Worm (Caenorhabditis elegans): ENCODE data around the gene T07F12.4.

T07F12.4 gene

ce11 chrX:4900685-4901084, at the start of gene T07F12.4:
TSS of gene T07F12.4 (minus strand) at chrX:4900814.
- TF ChIP-seq mab-5 (tag; optimal IDR thresholded peaks at IDR 0.05) (no peak), nhr-25 (tag; optimal IDR thresholded peaks at IDR 0.05) (no peak), aly-2 (tag; optimal IDR thresholded peaks at IDR 0.05) (no peak), lin-11 (tag; optimal IDR thresholded peaks at IDR 0.05) (no peak), ztf-11 (tag; optimal IDR thresholded peaks at IDR 0.05) (no peak), nhr-6 (tag; optimal IDR thresholded peaks at IDR 0.05) (no peak), unc-55 (GFP tag; optimal IDR thresholded peaks at IDR 0.05) (no peak), ceh-16 (tag; optimal IDR thresholded peaks at IDR 0.05) (no peak), mdl-1 (tag; optimal IDR thresholded peaks at IDR 0.05) (no peak), F13H6.1 (tag; optimal IDR thresholded peaks at IDR 0.05) (no peak), nhr-21 (tag; optimal IDR thresholded peaks at IDR 0.05) (no peak), nhr-237 (tag; optimal IDR thresholded peaks at IDR 0.05) (no peak), elt-3 (tag; optimal IDR thresholded peaks at IDR 0.05) (no peak), zag-1 (tag; optimal IDR thresholded peaks at IDR 0.05) (no peak), nhr-10 (tag; optimal IDR thresholded peaks at IDR 0.05) (no peak), Y55F3AM.14 (GFP tag; optimal IDR thresholded peaks at IDR 0.05) (no peak), nhr-11 (tag; optimal IDR thresholded peaks at IDR 0.05) (no peak)

- TF ChIP-seq F13H6.1 (tag; optimal IDR thresholded peaks at IDR 0.05): no peak
- no peak for TF ChIP-seq ztf-4 (tag; optimal IDR thresholded peaks at IDR 0.05)
- no peak for TF ChIP-seq ama-1 (optimal IDR thresholded peaks at IDR 0.05)
- TF ChIP-seq ceh-16 (tag; optimal IDR thresholded peaks at IDR 0.05): no peak
These were observed 47.1 kb upstream of the T07F12.4 start, which contains the start of gene tyra-3 for ce11 chrX:4947749-4948148. TSS of gene tyra-3 (plus strand) at chrX:4948049.

ce11 chrX:4938990-4939389, 38.4 kb upstream of the T07F12.4 start:
- TF ChIP-seq elt-1 (tag; optimal IDR thresholded peaks at IDR 0.05) (no peak), blmp-1 (tag; optimal IDR thresholded peaks at IDR 0.05; ENCODE audit: insufficient read depth) (no peak), unc-55 (GFP tag; optimal IDR thresholded peaks at IDR 0.05) (no peak), alr-1 (tag; optimal IDR thresholded peaks at IDR 0.05) (no peak), dmd-4 (tag; optimal IDR thresholded peaks at IDR 0.05) (no peak)

- TF ChIP-seq lin-39 (tag; optimal IDR thresholded peaks at IDR 0.05) (no peak), C34F6.9 (tag; optimal IDR thresholded peaks at IDR 0.05) (peak; percentile 35), unc-55 (GFP tag; optimal IDR thresholded peaks at IDR 0.05) (peak; percentile 25), lin-11 (tag; optimal IDR thresholded peaks at IDR 0.05) (peak; percentile 14), nhr-12 (tag; optimal IDR thresholded peaks at IDR 0.05) (no peak)
These were observed 32.4 kb upstream of the T07F12.4 start for ce11 chrX:4932964-4933363.

ce11 chrX:4932023-4932422, 31.4 kb upstream of the T07F12.4 start:
- TF ChIP-seq skn-1 (tag; optimal IDR thresholded peaks at IDR 0.05): no peak
- TF ChIP-seq ama-1 (optimal IDR thresholded peaks at IDR 0.05): no peak
- no peak for TF ChIP-seq ceh-16 (tag; optimal IDR thresholded peaks at IDR 0.05)
- no peak for TF ChIP-seq R02D3.7 (tag; optimal IDR thresholded peaks at IDR 0.05)
- no peak for TF ChIP-seq unc-55 (GFP tag; optimal IDR thresholded peaks at IDR 0.05)
- no peak for TF ChIP-seq elt-1 (tag; optimal IDR thresholded peaks at IDR 0.05)
- no peak for TF ChIP-seq sma-3 (GFP tag; optimal IDR thresholded peaks at IDR 0.05)
- no peak for TF ChIP-seq blmp-1 (tag; optimal IDR thresholded peaks at IDR 0.05; ENCODE audit: insufficient read depth)
- TF ChIP-seq mdl-1 (tag; optimal IDR thresholded peaks at IDR 0.05): no peak
- TF ChIP-seq lin-13 (GFP tag; optimal IDR thresholded peaks at IDR 0.05): no peak

ce11 chrX:4929657-4930056, 29.0 kb upstream of the T07F12.4 start, which contains the start of gene mct-4:
TSS of gene mct-4 (minus strand) at chrX:4929757.
- no peak for TF ChIP-seq gmeb-1 (tag; optimal IDR thresholded peaks at IDR 0.05)
- TF ChIP-seq lsy-2 (tag; optimal IDR thresholded peaks at IDR 0.05): no peak
- no peak for TF ChIP-seq ztf-4 (tag; optimal IDR thresholded peaks at IDR 0.05)
- no peak for TF ChIP-seq snpc-4 (tag; optimal IDR thresholded peaks at IDR 0.05)
- TF ChIP-seq nhr-77 (tag; optimal IDR thresholded peaks at IDR 0.05): no peak
- no peak for TF ChIP-seq ztf-11 (tag; optimal IDR thresholded peaks at IDR 0.05)
- no peak for TF ChIP-seq ztf-1 (GFP tag; conservative IDR thresholded peaks at IDR 0.05)

All from whole organism, L2 larva.